Worm (Caenorhabditis elegans) whole organism, late embryonic: ENCODE data around the gene mtss-1.

Source experiments
- F13H6.1 ChIP-seq: sonication (generic microtip); optimal IDR thresholded peaks from 2 replicates; lab custom pipeline; 2016; ENCODE audit warnings: missing genetic modification characterization, missing compliant biosample characterization
- K09A11.1 ChIP-seq: sonication (generic microtip); optimal IDR thresholded peaks from 2 replicates; lab custom pipeline; 2017; ENCODE audit warnings: antibody characterized with exemption, mild to moderate bottlenecking, missing genetic modification characterization, missing compliant biosample characterization; ENCODE audit not compliant: insufficient read depth
- T23F11.4 ChIP-seq: fragments of 200-800 bp; sonication (Bioruptor generic); optimal IDR thresholded peaks from 2 replicates; lab custom pipeline; 2018; ENCODE audit warnings: mild to moderate bottlenecking, missing genetic modification characterization, missing compliant biosample characterization
- Y22D7AL.16 ChIP-seq: sonication (generic microtip); optimal IDR thresholded peaks from 2 replicates; lab custom pipeline; 2016; ENCODE audit warnings: missing genetic modification characterization, missing compliant biosample characterization
- ahr-1 ChIP-seq: sonication (generic microtip); optimal IDR thresholded peaks from 2 replicates; lab custom pipeline; 2016; ENCODE audit warnings: missing genetic modification characterization, missing compliant biosample characterization
- ama-1 ChIP-seq: fragments of 150-350 bp; optimal IDR thresholded peaks from 2 replicates; lab custom pipeline; 2014
- ceh-14 ChIP-seq: sonication (generic microtip); optimal IDR thresholded peaks from 2 replicates; lab custom pipeline; 2016; ENCODE audit warnings: missing genotype, missing genetic modification characterization, missing compliant biosample characterization
- ceh-18 ChIP-seq: sonication (generic microtip); optimal IDR thresholded peaks from 2 replicates; lab custom pipeline; 2016; ENCODE audit warnings: missing genetic modification characterization, missing compliant biosample characterization
- ceh-2 ChIP-seq: sonication (generic microtip); optimal IDR thresholded peaks from 2 replicates; lab custom pipeline; 2016; ENCODE audit warnings: missing genotype, missing genetic modification characterization, missing compliant biosample characterization
- ceh-22 ChIP-seq: sonication (generic microtip); optimal IDR thresholded peaks from 2 replicates; lab custom pipeline; 2017; ENCODE audit warnings: missing biosample characterization, missing genetic modification characterization
- ceh-30 ChIP-seq: fragments of 150-350 bp; optimal IDR thresholded peaks from 2 replicates; lab custom pipeline; 2014; ENCODE audit warnings: missing biosample characterization, missing genetic modification characterization
- ceh-31 ChIP-seq: sonication (generic microtip); optimal IDR thresholded peaks from 2 replicates; lab custom pipeline; 2016; ENCODE audit warnings: missing genetic modification characterization, missing compliant biosample characterization
- ceh-34 ChIP-seq: sonication (generic microtip); optimal IDR thresholded peaks from 2 replicates; lab custom pipeline; 2016; ENCODE audit warnings: mild to moderate bottlenecking, missing genetic modification characterization, missing compliant biosample characterization
- ceh-45 ChIP-seq: fragments of 200-800 bp; sonication (Bioruptor generic); IDR thresholded peaks from 2 replicates; pipeline ENCODE4 v1.3.6; 2022; ENCODE audit warnings: missing genetic modification reagents, missing genetic modification characterization, missing compliant biosample characterization
- dmd-4 ChIP-seq: sonication (generic microtip); optimal IDR thresholded peaks from 2 replicates; lab custom pipeline; 2016; ENCODE audit warnings: borderline replicate concordance, missing genetic modification characterization, missing compliant biosample characterization
- dve-1 ChIP-seq: sonication (generic microtip); optimal IDR thresholded peaks from 2 replicates; lab custom pipeline; 2017; ENCODE audit warnings: antibody characterized with exemption, mild to moderate bottlenecking, missing genetic modification characterization, missing compliant biosample characterization
- elt-2 ChIP-seq: sonication (generic microtip); optimal IDR thresholded peaks from 2 replicates; lab custom pipeline; 2016; ENCODE audit warnings: missing genetic modification reagents, missing genetic modification characterization, missing compliant biosample characterization
- elt-4 ChIP-seq: sonication (generic microtip); optimal IDR thresholded peaks from 2 replicates; lab custom pipeline; 2016; ENCODE audit warnings: missing genetic modification characterization, missing compliant biosample characterization
- gmeb-2 ChIP-seq: sonication (generic microtip); optimal IDR thresholded peaks from 2 replicates; lab custom pipeline; 2016; ENCODE audit warnings: missing genetic modification characterization, inconsistent platforms, missing compliant biosample characterization
- hlh-15 ChIP-seq: sonication (generic microtip); optimal IDR thresholded peaks from 2 replicates; lab custom pipeline; 2016; ENCODE audit warnings: missing genetic modification characterization, missing compliant biosample characterization
- hlh-30 ChIP-seq: sonication (generic microtip); optimal IDR thresholded peaks from 2 replicates; lab custom pipeline; 2017; ENCODE audit warnings: antibody characterized with exemption, missing genetic modification characterization, missing compliant biosample characterization; ENCODE audit not compliant: insufficient read depth
- hlh-6 ChIP-seq: sonication (generic microtip); optimal IDR thresholded peaks from 2 replicates; lab custom pipeline; 2016; ENCODE audit warnings: missing genotype, missing genetic modification characterization, missing compliant biosample characterization
- madf-2 ChIP-seq: sonication (generic microtip); optimal IDR thresholded peaks from 2 replicates; lab custom pipeline; 2017; ENCODE audit warnings: missing genetic modification characterization, missing compliant biosample characterization
- mec-3 ChIP-seq: sonication (generic microtip); optimal IDR thresholded peaks from 2 replicates; lab custom pipeline; 2016; ENCODE audit warnings: borderline replicate concordance, missing genetic modification characterization, missing compliant biosample characterization
- nfya-1 ChIP-seq: sonication (generic microtip); optimal IDR thresholded peaks from 2 replicates; lab custom pipeline; 2017; ENCODE audit warnings: missing genetic modification characterization, mild to moderate bottlenecking, missing compliant biosample characterization, antibody characterized with exemption, moderate library complexity
- nhr-11 ChIP-seq: fragments of 150-350 bp; optimal IDR thresholded peaks from 2 replicates; lab custom pipeline; 2014; ENCODE audit warnings: missing biosample characterization, missing genetic modification characterization
- nhr-232 ChIP-seq: sonication (generic microtip); optimal IDR thresholded peaks from 2 replicates; lab custom pipeline; 2016; ENCODE audit warnings: missing genetic modification characterization, missing compliant biosample characterization
- npax-4 ChIP-seq: sonication (generic microtip); optimal IDR thresholded peaks from 2 replicates; lab custom pipeline; 2016; ENCODE audit warnings: missing genetic modification characterization, missing compliant biosample characterization
- pag-3 ChIP-seq: sonication (generic microtip); optimal IDR thresholded peaks from 2 replicates; lab custom pipeline; 2016; ENCODE audit warnings: missing compliant biosample characterization, missing genetic modification characterization, borderline replicate concordance
- pat-9 ChIP-seq: fragments of 200-800 bp; sonication (Bioruptor generic); optimal IDR thresholded peaks from 2 replicates; lab custom pipeline; 2018; ENCODE audit warnings: mild to moderate bottlenecking, missing genetic modification characterization, moderate library complexity, missing compliant biosample characterization
- pax-1 ChIP-seq: fragments of 150-350 bp; optimal IDR thresholded peaks from 2 replicates; lab custom pipeline; 2014; ENCODE audit warnings: missing biosample characterization, missing genetic modification characterization
- pha-2 ChIP-seq: sonication (generic microtip); optimal IDR thresholded peaks from 2 replicates; lab custom pipeline; 2017; ENCODE audit warnings: mild to moderate bottlenecking, missing genetic modification characterization, missing compliant biosample characterization
- pqm-1 ChIP-seq: sonication (generic microtip); optimal IDR thresholded peaks from 2 replicates; lab custom pipeline; 2016; ENCODE audit warnings: missing genetic modification characterization, missing compliant biosample characterization
- pros-1 ChIP-seq: fragments of 150-350 bp; optimal IDR thresholded peaks from 2 replicates; lab custom pipeline; 2014; ENCODE audit warnings: missing biosample characterization, missing genetic modification reagents, missing genetic modification characterization
- sdc-2 ChIP-seq: sonication (generic microtip); optimal IDR thresholded peaks from 2 replicates; lab custom pipeline; 2016; ENCODE audit warnings: missing genotype, missing genetic modification characterization, missing compliant biosample characterization
- sox-2 ChIP-seq: fragments of 200-800 bp; sonication (Bioruptor generic); IDR thresholded peaks from 2 replicates; pipeline ENCODE4 v1.3.6; 2022; ENCODE audit warnings: missing genetic modification reagents, missing genetic modification characterization, missing compliant biosample characterization
- tbx-2 ChIP-seq: sonication (generic microtip); optimal IDR thresholded peaks from 2 replicates; lab custom pipeline; 2016; ENCODE audit warnings: missing genetic modification characterization, missing compliant biosample characterization
- tbx-7 ChIP-seq: sonication (generic microtip); optimal IDR thresholded peaks from 2 replicates; lab custom pipeline; 2016; ENCODE audit warnings: missing genotype, missing genetic modification characterization, missing compliant biosample characterization
- unc-55 ChIP-seq: sonication (generic microtip); optimal IDR thresholded peaks from 2 replicates; lab custom pipeline; 2017; ENCODE audit warnings: missing biosample characterization, missing genetic modification reagents, missing genetic modification characterization
- zip-5 ChIP-seq: sonication (generic microtip); optimal IDR thresholded peaks from 2 replicates; lab custom pipeline; 2016; ENCODE audit warnings: missing genetic modification characterization, missing compliant biosample characterization

Gene mtss-1

DNA sequence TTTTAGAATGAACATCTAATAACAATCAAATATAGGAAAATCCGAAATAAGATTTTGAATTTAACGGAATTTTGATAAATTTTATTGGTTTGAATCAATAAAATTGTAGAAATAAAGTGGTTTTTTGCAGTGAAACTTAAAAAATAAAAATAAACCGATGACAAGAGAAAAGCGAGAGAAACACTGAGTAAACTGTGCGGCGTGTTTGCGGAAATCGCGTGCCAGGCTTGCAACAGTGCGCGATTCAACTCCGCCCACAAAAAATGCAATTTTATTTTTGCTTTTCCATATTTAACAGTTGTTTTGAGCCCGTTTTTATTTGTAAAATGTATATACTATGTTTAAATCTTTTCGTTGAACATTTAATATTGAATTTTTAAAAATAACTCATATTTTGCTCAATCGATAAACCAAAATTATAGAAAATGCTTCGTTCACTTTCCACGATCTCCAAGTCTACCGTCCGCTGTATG, at the start of gene mtss-1 (continued):
- TF ChIP-seq nhr-232: peak; percentile 53
- TF ChIP-seq elt-2 (tag; lab: Kevin White, UChicago): peak; percentile 92
- TF ChIP-seq T23F11.4 (GFP tag; lab: Kevin White, UChicago): peak; percentile 73
- TF ChIP-seq ahr-1 (tag; lab: Kevin White, UChicago): peak; percentile 85
- TF ChIP-seq ama-1 (lab: Kevin White, UChicago): no peak
- TF ChIP-seq ceh-14 (tag; lab: Kevin White, UChicago): peak; percentile 85
- TF ChIP-seq dmd-4 (tag; lab: Kevin White, UChicago): no peak
- no peak for TF ChIP-seq pros-1 (tag; lab: Kevin White, UChicago)
- TF ChIP-seq mec-3 (tag; lab: Kevin White, UChicago): no peak
- TF ChIP-seq hlh-6 (tag; lab: Kevin White, UChicago): peak; percentile 45
- TF ChIP-seq pha-2: peak; percentile 74
- TF ChIP-seq elt-4 (tag; lab: Kevin White, UChicago): no peak
- TF ChIP-seq gmeb-2: peak; percentile 70
- peak; percentile 52 for TF ChIP-seq Y22D7AL.16 (tag; lab: Kevin White, UChicago)
- TF ChIP-seq npax-4 (tag; lab: Kevin White, UChicago): peak; percentile 67
- TF ChIP-seq tbx-7 (tag; lab: Kevin White, UChicago): peak; percentile 31
- peak; percentile 77 for TF ChIP-seq ceh-31 (tag; lab: Kevin White, UChicago)
- TF ChIP-seq, all 69 proteins: peak for 51

ce11 chrIII:8718592-8718991, 49.5 kb upstream of the mtss-1 start:
- TF ChIP-seq ceh-22 (tag; lab: Kevin White, UChicago) (no peak), pag-3 (tag; lab: Kevin White, UChicago) (no peak), ahr-1 (tag; lab: Kevin White, UChicago) (no peak), tbx-2 (tag; lab: Kevin White, UChicago) (no peak), hlh-6 (tag; lab: Kevin White, UChicago) (no peak), ceh-2 (tag; lab: Kevin White, UChicago) (no peak), mec-3 (tag; lab: Kevin White, UChicago) (no peak), unc-55 (GFP tag; lab: Kevin White, UChicago) (no peak), hlh-15 (tag; lab: Kevin White, UChicago) (no peak), pqm-1 (tag; lab: Kevin White, UChicago) (no peak), Y22D7AL.16 (tag; lab: Kevin White, UChicago) (no peak), elt-4 (tag; lab: Kevin White, UChicago) (no peak), K09A11.1 (tag; lab: Kevin White, UChicago) (no peak)

ce11 chrIII:8719105-8719504, 49.0 kb upstream of the mtss-1 start:
- no peak for TF ChIP-seq ceh-45 (GFP tag; lab: Robert Waterston, UW)

DNA sequence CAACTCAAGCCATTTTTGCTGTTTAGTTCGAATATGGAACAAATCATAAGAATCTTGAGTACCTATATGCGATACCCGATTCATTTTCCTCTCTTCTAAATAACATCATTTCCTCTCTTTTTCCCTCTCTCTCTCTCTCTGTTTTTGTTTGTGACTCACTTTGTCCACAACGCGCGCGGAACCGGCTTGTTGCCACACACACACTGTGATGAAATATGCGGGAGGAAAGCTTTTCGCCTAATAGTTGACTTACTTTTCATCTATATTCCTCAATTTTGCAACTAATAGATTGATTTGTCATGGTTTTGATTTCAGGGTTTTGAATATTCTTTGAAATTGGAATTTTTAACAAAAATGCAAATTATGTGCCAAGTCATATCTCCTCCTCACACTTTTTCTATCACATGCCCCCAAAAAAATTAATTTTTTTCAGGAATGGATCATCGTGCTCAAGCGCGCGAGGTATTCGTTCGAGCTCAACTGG, 48.3 kb upstream of the mtss-1 start, which contains the start of gene hipr-1:
Gene hipr-1 (plus strand): TSS at position 434 of the 484 bp plus-strand sequence.
- no peak for TF ChIP-seq nhr-11 (tag; lab: Kevin White, UChicago)
- no peak for TF ChIP-seq madf-2 (tag; lab: Kevin White, UChicago)
- TF ChIP-seq pat-9 (tag; lab: Kevin White, UChicago): no peak
- TF ChIP-seq hlh-6 (tag; lab: Kevin White, UChicago): no peak
- TF ChIP-seq ceh-18 (tag; lab: Kevin White, UChicago): no peak
- no peak for TF ChIP-seq ahr-1 (tag; lab: Kevin White, UChicago)

DNA sequence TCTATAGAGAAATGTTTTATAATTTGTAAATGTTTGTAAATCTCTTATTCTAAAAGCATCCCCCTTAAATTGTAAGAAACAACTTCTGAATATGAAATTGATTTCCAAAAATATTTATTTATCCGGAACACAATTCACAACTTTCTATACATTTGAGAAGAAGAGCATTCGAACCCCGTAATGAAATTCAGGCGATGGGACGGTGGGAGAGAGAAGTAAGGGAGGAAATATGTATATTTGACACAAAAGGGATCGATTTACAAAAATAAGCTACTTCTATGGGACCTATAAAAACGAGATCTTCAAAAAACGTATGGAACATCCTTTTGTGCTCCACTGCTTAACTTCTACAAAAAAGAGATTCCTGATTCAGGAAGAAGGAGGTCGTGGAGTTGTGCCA, 42.9 kb upstream of the mtss-1 start:
- TF ChIP-seq pqm-1 (tag; lab: Kevin White, UChicago) (no peak), ceh-30 (tag; lab: Kevin White, UChicago) (no peak), pat-9 (tag; lab: Kevin White, UChicago) (no peak), zip-5 (no peak), ceh-22 (tag; lab: Kevin White, UChicago) (no peak), pax-1 (tag; lab: Kevin White, UChicago) (no peak), ceh-34 (tag; lab: Kevin White, UChicago) (no peak), npax-4 (tag; lab: Kevin White, UChicago) (no peak), nfya-1 (tag; lab: Kevin White, UChicago) (no peak), K09A11.1 (tag; lab: Kevin White, UChicago) (no peak), hlh-30 (no peak), sox-2 (GFP tag; lab: Robert Waterston, UW) (no peak), madf-2 (tag; lab: Kevin White, UChicago) (no peak), ceh-31 (tag; lab: Kevin White, UChicago) (no peak), sdc-2 (tag; lab: Kevin White, UChicago) (no peak), unc-55 (GFP tag; lab: Kevin White, UChicago) (no peak), tbx-2 (tag; lab: Kevin White, UChicago) (no peak), dve-1 (tag; lab: Kevin White, UChicago) (no peak), nhr-11 (tag; lab: Kevin White, UChicago) (no peak), F13H6.1 (tag; lab: Kevin White, UChicago) (no peak)
